Fruit fly (Drosophila melanogaster) Kc167 (cell line): Measurements from ENCODE around the gene Gprk2.

Source experiments
- Myc ChIP-seq: fragments of >200 bp; optimal IDR thresholded peaks from 2 replicates; lab custom pipeline; 2017; ENCODE audit warnings: missing external identifiers
- Sin3A ChIP-seq: fragments of >200 bp; optimal IDR thresholded peaks from 2 replicates; lab custom pipeline; 2018; ENCODE audit warnings: missing external identifiers
- h ChIP-seq: fragments of >200 bp; optimal IDR thresholded peaks from 3 replicates; lab custom pipeline; 2018; ENCODE audit warnings: missing external identifiers
- insv ChIP-seq: fragments of >200 bp; optimal IDR thresholded peaks from 3 replicates; lab custom pipeline; 2018; ENCODE audit warnings: missing external identifiers
- psq ChIP-seq: fragments of >200 bp; optimal IDR thresholded peaks from 2 replicates; lab custom pipeline; 2017; ENCODE audit warnings: missing external identifiers
- ttk ChIP-seq: sonication (Bioruptor generic); optimal IDR thresholded peaks from 2 replicates; lab custom pipeline; 2017; ENCODE audit warnings: missing external identifiers

Gprk2 gene

dm6 chr3R:31404499-31405276, at the start of gene Gprk2:
Gene Gprk2 (plus strand): TSS chr3R:31405245.
- TF ChIP-seq h (lab: Kevin White, UChicago) (no peak), Sin3A (lab: Kevin White, UChicago) (no peak), ttk (lab: Kevin White, UChicago) (no peak), insv (lab: Kevin White, UChicago) (no peak), psq (lab: Kevin White, UChicago) (no peak), Myc (lab: Kevin White, UChicago) (no peak)

dm6 chr3R:31363615-31364014, 41.4 kb upstream of the Gprk2 start:
- TF ChIP-seq Myc (lab: Kevin White, UChicago) (no peak), Sin3A (lab: Kevin White, UChicago) (no peak), h (lab: Kevin White, UChicago) (no peak), psq (lab: Kevin White, UChicago) (no peak), insv (lab: Kevin White, UChicago) (no peak), ttk (lab: Kevin White, UChicago) (no peak)

dm6 chr3R:31369054-31369453, 36.0 kb upstream of the Gprk2 start:
- TF ChIP-seq insv (lab: Kevin White, UChicago) (no peak), Myc (lab: Kevin White, UChicago) (no peak), Sin3A (lab: Kevin White, UChicago) (no peak), ttk (lab: Kevin White, UChicago) (no peak), h (lab: Kevin White, UChicago) (no peak), psq (lab: Kevin White, UChicago) (no peak)

DNA sequence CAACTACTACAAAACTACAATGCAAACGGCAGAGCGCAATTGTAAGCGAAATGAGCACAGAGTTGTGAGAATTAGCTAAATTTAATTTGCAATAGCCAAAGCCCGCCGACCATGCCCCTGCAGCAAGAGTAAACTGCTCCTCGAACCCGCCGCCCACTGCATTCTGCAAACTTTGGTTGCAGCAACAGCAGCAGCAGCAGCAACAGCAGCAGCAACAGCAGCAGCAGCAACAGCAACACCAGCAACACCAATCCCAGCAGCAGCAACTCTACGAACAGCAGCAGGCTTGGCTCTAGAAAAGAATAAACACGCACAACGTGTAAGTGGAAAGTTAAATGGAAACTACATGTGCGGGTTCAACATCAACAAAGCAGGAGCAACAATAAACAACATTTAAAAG, 34.8 kb upstream of the Gprk2 start:
- no peak for TF ChIP-seq h (lab: Kevin White, UChicago)
- TF ChIP-seq Myc (lab: Kevin White, UChicago) = no peak
- no peak for TF ChIP-seq Sin3A (lab: Kevin White, UChicago)
- no peak for TF ChIP-seq psq (lab: Kevin White, UChicago)

- TF ChIP-seq insv (lab: Kevin White, UChicago) = no peak
- no peak for TF ChIP-seq Sin3A (lab: Kevin White, UChicago)
- TF ChIP-seq Myc (lab: Kevin White, UChicago) = no peak
- no peak for TF ChIP-seq h (lab: Kevin White, UChicago)
These were observed 32.9 kb upstream of the Gprk2 start, which contains the start of gene gskt for dm6 chr3R:31372127-31372526. Gene gskt (plus strand): TSS chr3R:31372427.

DNA sequence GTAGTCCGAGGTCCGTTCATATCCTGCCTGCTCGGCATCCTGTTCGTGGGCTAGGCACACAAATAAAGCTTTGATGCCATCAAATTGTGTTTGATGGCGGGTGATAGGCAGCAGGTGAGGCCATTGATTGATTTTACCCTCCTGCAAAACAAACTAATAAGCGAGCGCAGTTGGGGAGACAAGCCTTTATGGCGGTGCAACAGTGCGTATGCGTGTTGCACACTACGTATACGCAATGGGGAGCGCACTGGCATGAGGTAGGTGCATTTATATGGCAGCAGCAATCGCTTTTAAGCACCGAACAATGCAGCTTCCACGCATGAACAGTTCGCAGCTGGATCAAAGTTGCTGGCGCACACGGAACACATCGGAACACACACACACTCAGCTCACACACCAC, 24.6 kb upstream of the Gprk2 start:
- TF ChIP-seq h (lab: Kevin White, UChicago) = no peak

DNA sequence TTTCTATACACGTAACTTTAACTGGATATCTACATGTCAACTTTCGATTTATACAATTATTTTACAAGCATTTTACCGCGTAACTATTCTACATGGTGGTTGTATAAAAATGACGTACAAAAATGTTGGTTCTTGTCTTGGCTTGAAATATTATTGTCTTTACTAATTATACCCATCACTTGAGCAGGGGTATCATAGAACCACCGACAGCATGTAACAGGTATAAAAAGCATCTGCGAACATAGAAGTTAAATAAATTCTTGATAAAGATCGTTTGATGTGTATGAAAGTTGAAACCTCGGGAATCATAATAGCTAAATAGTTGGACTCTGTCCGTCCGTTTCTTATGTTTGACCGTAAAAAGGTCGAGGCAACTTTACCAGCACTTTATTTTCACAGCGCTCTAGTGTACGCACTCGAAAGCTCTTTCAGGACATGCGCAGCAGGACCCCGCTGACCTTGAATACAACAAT, 23.8 kb upstream of the Gprk2 start:
- TF ChIP-seq Myc (lab: Kevin White, UChicago) (no peak), h (lab: Kevin White, UChicago) (no peak), psq (lab: Kevin White, UChicago) (no peak), Sin3A (lab: Kevin White, UChicago) (no peak), insv (lab: Kevin White, UChicago) (no peak), ttk (lab: Kevin White, UChicago) (no peak)

dm6 chr3R:31381861-31382260, 23.2 kb upstream of the Gprk2 start, which contains the start of gene CG1607:
Gene CG1607 (plus strand): TSS chr3R:31382109.
- TF ChIP-seq Myc (lab: Kevin White, UChicago) (no peak), h (lab: Kevin White, UChicago) (no peak), psq (lab: Kevin White, UChicago) (no peak), ttk (lab: Kevin White, UChicago) (no peak)

dm6 chr3R:31384108-31384507, 20.9 kb upstream of the Gprk2 start:
- TF ChIP-seq Myc (lab: Kevin White, UChicago) = no peak
- TF ChIP-seq h (lab: Kevin White, UChicago) = no peak
- no peak for TF ChIP-seq Sin3A (lab: Kevin White, UChicago)
- no peak for TF ChIP-seq psq (lab: Kevin White, UChicago)
- no peak for TF ChIP-seq ttk (lab: Kevin White, UChicago)
- no peak for TF ChIP-seq insv (lab: Kevin White, UChicago)

dm6 chr3R:31385820-31386330, 19.2 kb upstream of the Gprk2 start:
- TF ChIP-seq h (lab: Kevin White, UChicago) (no peak), Myc (lab: Kevin White, UChicago) (no peak), Sin3A (lab: Kevin White, UChicago) (no peak), ttk (lab: Kevin White, UChicago) (no peak), psq (lab: Kevin White, UChicago) (no peak), insv (lab: Kevin White, UChicago) (no peak)

DNA sequence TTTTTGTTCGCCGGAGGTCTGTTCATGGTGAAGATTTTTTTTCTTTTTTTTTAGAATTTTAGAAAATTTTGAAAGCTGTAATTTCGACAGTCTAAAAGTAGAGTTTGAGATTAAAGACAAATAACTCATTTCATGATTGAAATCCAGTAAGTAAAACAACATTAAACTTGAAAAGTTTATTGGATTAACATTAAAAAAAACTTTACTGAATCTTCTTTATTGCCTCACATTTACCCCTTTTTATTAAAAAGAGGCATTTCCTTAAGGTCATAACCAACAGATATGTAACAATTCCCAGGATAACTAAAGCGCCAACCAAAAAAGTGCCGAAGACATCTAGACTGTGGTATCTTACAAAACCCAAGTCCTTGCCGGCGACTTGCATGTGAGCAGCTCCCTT, 11.6 kb upstream of the Gprk2 start, which contains the start of gene CG31204:
Gene CG31204 (minus strand): TSS at position 101 of the 400 bp plus-strand sequence.
- no peak for TF ChIP-seq h (lab: Kevin White, UChicago)
- no peak for TF ChIP-seq insv (lab: Kevin White, UChicago)
- TF ChIP-seq Sin3A (lab: Kevin White, UChicago) = no peak
- no peak for TF ChIP-seq Myc (lab: Kevin White, UChicago)
- no peak for TF ChIP-seq psq (lab: Kevin White, UChicago)
- TF ChIP-seq ttk (lab: Kevin White, UChicago) = no peak
